Fruit fly (Drosophila melanogaster): ENCODE measurements around the gene CG9578.
A peak's percentile ranks its signal among the peaks of the same experiment; 100 is the strongest.
"Not testable (repeated sequence)": the region's sequence is repeated elsewhere in the genome, so short reads cannot be mapped to it uniquely, and the experiment has no call there.

Gene CG9578

dm6 chrX:20169898-20170297, at the start of gene CG9578, which contains the start of gene CG9581:
TSS of gene CG9578 (plus strand) at chrX:20170222.
TSS of gene CG9581 (minus strand) at chrX:20169981.
- TF ChIP-seq CG8478 (optimal IDR thresholded peaks at IDR 0.05) (no peak), CTCF (optimal IDR thresholded peaks at IDR 0.05) (no peak)

dm6 chrX:20122153-20122552, 47.9 kb upstream of the CG9578 start, which contains the start of gene CG34331:
TSS of gene CG34331 (plus strand) at chrX:20122453.
- no peak for TF ChIP-seq CTCF (optimal IDR thresholded peaks at IDR 0.05)
- TF ChIP-seq CG8478 (optimal IDR thresholded peaks at IDR 0.05), result no peak

dm6 chrX:20129554-20129953, 40.5 kb upstream of the CG9578 start:
- TF ChIP-seq CTCF (optimal IDR thresholded peaks at IDR 0.05) (no peak), CG8478 (optimal IDR thresholded peaks at IDR 0.05) (no peak)

dm6 chrX:20130486-20130885, 39.5 kb upstream of the CG9578 start:
- TF ChIP-seq CG8478 (optimal IDR thresholded peaks at IDR 0.05) (no peak), CTCF (optimal IDR thresholded peaks at IDR 0.05) (no peak)

- TF ChIP-seq CTCF (optimal IDR thresholded peaks at IDR 0.05), result no peak
- TF ChIP-seq CG8478 (optimal IDR thresholded peaks at IDR 0.05), result no peak
These were observed 36.6 kb upstream of the CG9578 start, which contains the start of gene CG15322 for dm6 chrX:20133432-20133831. TSS of gene CG15322 (plus strand) at chrX:20133579.

dm6 chrX:20139493-20139892, 30.5 kb upstream of the CG9578 start, which contains the start of gene CG42583:
TSS of gene CG42583 (plus strand) at chrX:20139793.
- TF ChIP-seq CG8478 (optimal IDR thresholded peaks at IDR 0.05) (no peak), CTCF (optimal IDR thresholded peaks at IDR 0.05) (no peak)

dm6 chrX:20140710-20141109, 29.3 kb upstream of the CG9578 start, which contains the start of gene CG34332:
TSS of gene CG34332 (plus strand) at chrX:20141010.
- TF ChIP-seq CG8478 (optimal IDR thresholded peaks at IDR 0.05), result no peak
- TF ChIP-seq CTCF (optimal IDR thresholded peaks at IDR 0.05), result no peak

- not testable (repeated sequence) for TF ChIP-seq CTCF, CG8478 (optimal IDR thresholded peaks at IDR 0.05)
These were observed 26.9 kb upstream of the CG9578 start, which contains the start of gene Or19a for dm6 chrX:20143088-20143487. TSS of gene Or19a (minus strand) at chrX:20143188.

- TF ChIP-seq CG8478 (optimal IDR thresholded peaks at IDR 0.05), result no peak
- no peak for TF ChIP-seq CTCF (optimal IDR thresholded peaks at IDR 0.05)
These were observed 22.3 kb upstream of the CG9578 start, which contains the start of gene aspr for dm6 chrX:20147693-20148174. TSS of gene aspr (plus strand) at chrX:20148124.

- TF ChIP-seq CTCF (optimal IDR thresholded peaks at IDR 0.05), result no peak
- no peak for TF ChIP-seq CG8478 (optimal IDR thresholded peaks at IDR 0.05)
These were observed 14.1 kb upstream of the CG9578 start for dm6 chrX:20155947-20156346.

- TF ChIP-seq CTCF (optimal IDR thresholded peaks at IDR 0.05), result no peak
- no peak for TF ChIP-seq CG8478 (optimal IDR thresholded peaks at IDR 0.05)
These were observed 11.5 kb upstream of the CG9578 start for dm6 chrX:20158491-20158890.

- TF ChIP-seq CTCF (optimal IDR thresholded peaks at IDR 0.05) (no peak), CG8478 (optimal IDR thresholded peaks at IDR 0.05) (no peak)
These were observed 11.1 kb upstream of the CG9578 start for dm6 chrX:20158943-20159385.

dm6 chrX:20159679-20160140, 10.3 kb upstream of the CG9578 start, which contains the start of gene Rab35:
TSS of gene Rab35 (minus strand) at chrX:20159872.
- no peak for TF ChIP-seq CTCF (optimal IDR thresholded peaks at IDR 0.05)
- TF ChIP-seq CG8478 (optimal IDR thresholded peaks at IDR 0.05), result no peak

- TF ChIP-seq CG8478 (optimal IDR thresholded peaks at IDR 0.05), result no peak
- no peak for TF ChIP-seq CTCF (optimal IDR thresholded peaks at IDR 0.05)
These were observed 7.4 kb upstream of the CG9578 start for dm6 chrX:20162586-20162985.

- no peak for TF ChIP-seq CG8478 (optimal IDR thresholded peaks at IDR 0.05)
- peak in 1 of 2 experiments; percentile 30 for TF ChIP-seq CTCF (optimal IDR thresholded peaks at IDR 0.05)
These were observed 4.1 kb upstream of the CG9578 start, which contains the start of gene Phf7 for dm6 chrX:20165773-20166412. TSS of gene Phf7 (minus strand) at chrX:20165830.

- TF ChIP-seq CTCF (optimal IDR thresholded peaks at IDR 0.05) (no peak), CG8478 (optimal IDR thresholded peaks at IDR 0.05) (no peak)
These were observed 3.5 kb upstream of the CG9578 start, which contains the start of gene CG9577 for dm6 chrX:20166484-20167038. TSS of gene CG9577 (plus strand) at chrX:20166673.

Measured in S2 (cell line).